Fruit fly (Drosophila melanogaster): ENCODE measurements around the gene Taf7.

Gene Taf7

DNA sequence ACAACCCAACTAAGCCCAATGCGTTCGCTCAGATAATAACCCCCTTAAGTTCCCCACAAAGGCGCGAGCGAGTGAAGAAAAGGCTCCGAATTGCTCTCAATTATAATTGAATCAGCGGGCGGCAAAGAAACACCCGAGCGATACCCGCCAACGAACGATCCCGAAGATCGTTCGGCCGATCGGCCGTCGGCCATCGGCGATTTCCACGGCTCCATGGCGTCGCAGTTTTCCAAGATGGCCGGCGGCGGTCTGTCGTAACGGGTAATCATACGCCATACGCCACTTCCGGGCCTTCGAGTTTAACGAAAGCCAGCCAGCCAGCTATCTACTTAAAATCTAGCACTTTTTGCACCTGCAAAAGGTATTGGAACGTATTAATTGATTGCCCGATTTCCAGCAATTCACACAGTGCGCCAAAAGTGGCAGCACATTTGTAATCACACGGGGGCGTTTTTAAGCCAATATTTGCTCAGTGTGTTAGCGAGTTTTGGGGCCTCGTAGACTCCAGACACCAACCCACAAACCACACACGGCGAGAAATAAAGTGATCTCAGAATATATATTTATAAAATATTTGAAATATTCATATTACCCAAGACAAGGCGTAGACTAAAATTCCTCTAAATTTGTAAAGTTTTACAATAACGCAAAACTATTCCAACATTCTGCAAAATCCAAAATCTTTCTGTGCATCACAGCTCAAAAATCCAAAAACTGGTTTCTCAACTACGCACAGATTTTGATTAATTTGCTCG lies 14.7 kb upstream of the Taf7 start (continued):
- TF ChIP-seq ci (GFP tag; IDR thresholded peaks at IDR 0.05) (peak; percentile 63; the same call in 2 of the 3 replicates), CG9215 (GFP tag; IDR thresholded peaks at IDR 0.05) (peak; percentile 48; the same call in 1 of the 2 replicates), Dip2 (GFP tag; IDR thresholded peaks at IDR 0.05) (no peak), CG31365 (tag; optimal IDR thresholded peaks at IDR 0.05) (no peak), tio (GFP tag; optimal IDR thresholded peaks at IDR 0.05) (no peak), nau (GFP tag; optimal IDR thresholded peaks at IDR 0.05) (no peak), CG4328 (GFP tag; optimal IDR thresholded peaks at IDR 0.05) (peak; percentile 36), CG10462 (GFP tag; optimal IDR thresholded peaks at IDR 0.05) (no peak), ara (GFP tag; IDR thresholded peaks at IDR 0.05) (0 out of 2 replicates have a peak, but pooled peaks have one; percentile 32), slou (GFP tag; optimal IDR thresholded peaks at IDR 0.05) (no peak), D19A (tag; optimal IDR thresholded peaks at IDR 0.05) (no peak), CG13287 (GFP tag; IDR thresholded peaks at IDR 0.05; ENCODE audit: partially characterized antibody) (no peak), CG16815 (GFP tag; optimal IDR thresholded peaks at IDR 0.05) (no peak), seq (GFP tag; IDR thresholded peaks at IDR 0.05) (peak; percentile 20; the same call in 1 of the 2 replicates), CG1603 (tag; optimal IDR thresholded peaks at IDR 0.05) (peak; percentile 23), ttk (GFP tag; IDR thresholded peaks at IDR 0.05) (peak; percentile 32; the same call in 1 of the 2 replicates), CG11398 (GFP tag; optimal IDR thresholded peaks at IDR 0.05) (no peak), CG14050 (GFP tag; IDR thresholded peaks at IDR 0.05) (no peak; the same call in 2 of the 3 replicates), CG3163 (GFP tag; optimal IDR thresholded peaks at IDR 0.05) (no peak), CG2129 (GFP tag; IDR thresholded peaks at IDR 0.05; ENCODE audit: partially characterized antibody) (no peak), CG6683 (GFP tag; optimal IDR thresholded peaks at IDR 0.05) (peak; percentile 32), CG10274 (GFP tag; optimal IDR thresholded peaks at IDR 0.05) (no peak), az2 (GFP tag; optimal IDR thresholded peaks at IDR 0.05) (no peak), CG10366 (GFP tag; IDR thresholded peaks at IDR 0.05) (peak; percentile 55), ato (GFP tag; IDR thresholded peaks at IDR 0.05; ENCODE audit: partially characterized antibody) (no peak), gt (GFP tag; IDR thresholded peaks at IDR 0.05) (no peak), E2f2 (GFP tag; IDR thresholded peaks at IDR 0.05) (no peak), CrebB (tag; optimal IDR thresholded peaks at IDR 0.05) (no peak), H15 (GFP tag; IDR thresholded peaks at IDR 0.05) (peak; percentile 59; the same call in 2 of the 3 replicates), h (optimal IDR thresholded peaks at IDR 0.05) (no peak), zfh1 (GFP tag; IDR thresholded peaks at IDR 0.05) (no peak), dysf (GFP tag; IDR thresholded peaks at IDR 0.05) (peak; percentile 77), Ada2b (GFP tag; IDR thresholded peaks at IDR 0.05) (peak; percentile 61), lov (optimal IDR thresholded peaks at IDR 0.05) (no peak), lov (GFP tag; IDR thresholded peaks at IDR 0.05) (0 out of 3 replicates have a peak, but pooled peaks have one; percentile 3), CG32772 (GFP tag; IDR thresholded peaks at IDR 0.05) (no peak), CG18262 (tag; optimal IDR thresholded peaks at IDR 0.05) (no peak), Vsx1 (GFP tag; optimal IDR thresholded peaks at IDR 0.05) (peak; percentile 38), ERR (GFP tag; optimal IDR thresholded peaks at IDR 0.05) (no peak), usp (GFP tag; optimal IDR thresholded peaks at IDR 0.05) (no peak), CG7987 (GFP tag; optimal IDR thresholded peaks at IDR 0.05) (peak; percentile 49), Sox100B (GFP tag; optimal IDR thresholded peaks at IDR 0.05) (peak; percentile 26), fru (optimal IDR thresholded peaks at IDR 0.05) (no peak), dmrt11E (tag; optimal IDR thresholded peaks at IDR 0.05) (no peak), yki (optimal IDR thresholded peaks at IDR 0.05) (no peak), fd3F (GFP tag; optimal IDR thresholded peaks at IDR 0.05) (peak; percentile 24), CG31224 (GFP tag; IDR thresholded peaks at IDR 0.05) (peak; percentile 36; the same call in 1 of the 2 replicates), hth (optimal IDR thresholded peaks at IDR 0.05) (no peak), CG6854 (GFP tag; optimal IDR thresholded peaks at IDR 0.05) (peak; percentile 55), CG18619 (GFP tag; optimal IDR thresholded peaks at IDR 0.05) (peak; percentile 38), CG4730 (GFP tag; IDR thresholded peaks at IDR 0.05) (peak; percentile 9; the same call in 1 of the 2 replicates)

Data from whole organism, embryonic.